Worm (Caenorhabditis elegans) whole organism, L3 larva: ENCODE data around the gene arf-1.

Experiments used
- elt-3 ChIP-seq, 3 experiments: fragments of 150-350 bp in 1 of 3; sonication (generic microtip) in 2 of 3; optimal IDR thresholded peaks; 2 replicates in 2 of 3; 4 replicates in 1 of 3; lab custom pipeline; 2014 to 2017; ENCODE audit warnings: missing biosample characterization in 3 of 3, missing genetic modification characterization in 3 of 3
- fkh-10 ChIP-seq: sonication (generic microtip); optimal IDR thresholded peaks from 2 replicates; lab custom pipeline; 2017; ENCODE audit warnings: missing biosample characterization, missing genetic modification reagents, missing genetic modification characterization
- fos-1 ChIP-seq: fragments of 150-350 bp; optimal IDR thresholded peaks from 2 replicates; lab custom pipeline; 2014; ENCODE audit warnings: missing biosample characterization, missing genetic modification characterization
- lin-15B ChIP-seq: fragments of 150-350 bp; optimal IDR thresholded peaks from 2 replicates; lab custom pipeline; 2014; ENCODE audit warnings: missing biosample characterization, missing genetic modification characterization
- mdl-1 ChIP-seq: fragments of 150-350 bp; optimal IDR thresholded peaks from 2 replicates; lab custom pipeline; 2014; ENCODE audit warnings: missing biosample characterization, missing genetic modification characterization
- nfya-1 ChIP-seq: sonication (generic microtip); optimal IDR thresholded peaks from 2 replicates; lab custom pipeline; 2017; ENCODE audit warnings: missing genetic modification characterization, mild to moderate bottlenecking, missing compliant biosample characterization, antibody characterized with exemption, moderate library complexity; ENCODE audit not compliant: insufficient read depth
- nhr-11 ChIP-seq: fragments of 150-350 bp; optimal IDR thresholded peaks from 2 replicates; lab custom pipeline; 2014; ENCODE audit warnings: missing biosample characterization, missing genetic modification characterization
- nhr-12 ChIP-seq: fragments of 150-350 bp; optimal IDR thresholded peaks from 2 replicates; lab custom pipeline; 2014; ENCODE audit warnings: missing biosample characterization, missing genetic modification characterization
- nhr-237 ChIP-seq: fragments of 150-350 bp; optimal IDR thresholded peaks from 2 replicates; lab custom pipeline; 2014; ENCODE audit warnings: missing biosample characterization, missing genetic modification characterization
- nhr-28 ChIP-seq: fragments of 150-350 bp; optimal IDR thresholded peaks from 2 replicates; lab custom pipeline; 2014; ENCODE audit warnings: missing biosample characterization, missing genetic modification characterization
- nhr-43 ChIP-seq: sonication (generic microtip); optimal IDR thresholded peaks from 2 replicates; lab custom pipeline; 2016; ENCODE audit warnings: mild to moderate bottlenecking, missing genetic modification characterization, missing compliant biosample characterization; ENCODE audit not compliant: poor library complexity, severe bottlenecking
- tbx-2 ChIP-seq: sonication (generic microtip); optimal IDR thresholded peaks from 2 replicates; lab custom pipeline; 2016; ENCODE audit warnings: mild to moderate bottlenecking, missing genetic modification characterization, missing compliant biosample characterization
- ztf-4 ChIP-seq: fragments of 150-350 bp; optimal IDR thresholded peaks from 2 replicates; lab custom pipeline; 2014; ENCODE audit warnings: missing biosample characterization, missing genetic modification characterization

DNA sequence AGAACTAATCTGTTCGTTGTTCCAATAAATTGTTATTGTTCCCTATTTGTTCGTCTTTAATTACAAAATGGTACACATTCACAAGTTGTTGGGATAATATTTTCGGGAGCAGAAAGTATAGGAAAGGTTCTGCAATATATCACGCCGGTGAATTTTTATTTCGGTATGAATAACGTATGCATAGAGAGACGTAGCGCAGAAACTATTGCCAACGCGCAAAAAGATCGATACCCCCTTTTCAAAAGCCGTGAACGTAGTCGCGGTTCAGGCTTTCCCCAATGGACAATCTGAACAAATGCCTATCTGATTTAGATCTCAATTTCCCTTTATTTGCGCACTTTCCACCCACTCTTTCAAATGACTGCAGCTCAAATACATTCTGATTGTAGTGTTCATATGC is 34.5 kb upstream of the arf-1 start, which contains the start of gene pst-2:
- TF ChIP-seq nhr-11 (no peak), mdl-1 (tag; lab: Kevin White, UChicago) (no peak), elt-3 (tag; optimal IDR thresholded peaks at IDR 0.05; lab: Kevin White, UChicago) (no peak), nhr-12 (no peak), nhr-43 (tag; lab: Kevin White, UChicago) (no peak), fkh-10 (GFP tag; lab: Kevin White, UChicago) (no peak), nhr-237 (tag; lab: Kevin White, UChicago) (no peak), tbx-2 (tag; lab: Kevin White, UChicago) (no peak), nhr-28 (tag; lab: Kevin White, UChicago) (no peak), nfya-1 (tag; lab: Kevin White, UChicago) (no peak), fos-1 (tag; lab: Kevin White, UChicago) (no peak), ztf-4 (tag; lab: Kevin White, UChicago) (no peak), lin-15B (tag; lab: Kevin White, UChicago) (no peak)
